Fruit fly (Drosophila melanogaster): ENCODE measurements around the gene CG42266.

Gene CG42266

dm6 chr2L:16299466-16300311 is 40.5 kb downstream of the CG42266 start, which contains the start of the genes heix and CG17328 (continued):
- TF ChIP-seq ap (GFP tag; IDR thresholded peaks at IDR 0.05) (no peak), bigmax (GFP tag; optimal IDR thresholded peaks at IDR 0.05) (no peak), HLH4C (GFP tag; IDR thresholded peaks at IDR 0.05; ENCODE audit: partially characterized antibody) (no peak), lab (GFP tag; optimal IDR thresholded peaks at IDR 0.05) (no peak), dmrt11E (tag; optimal IDR thresholded peaks at IDR 0.05) (peak; percentile 59), sna (GFP tag; IDR thresholded peaks at IDR 0.05; ENCODE audit: partially characterized antibody) (no peak), corto (GFP tag; optimal IDR thresholded peaks at IDR 0.05) (peak; percentile 33), CG11456 (GFP tag; IDR thresholded peaks at IDR 0.05) (peak; percentile 65; the same call in 1 of the 3 replicates), CG18599 (GFP tag; optimal IDR thresholded peaks at IDR 0.05) (peak; percentile 72), seq (GFP tag; IDR thresholded peaks at IDR 0.05) (peak; percentile 28; the same call in 1 of the 2 replicates), CG11247 (GFP tag; IDR thresholded peaks at IDR 0.05) (peak; percentile 74), CG10267 (tag; optimal IDR thresholded peaks at IDR 0.05) (peak; percentile 73), CG12942 (GFP tag; optimal IDR thresholded peaks at IDR 0.05) (peak; percentile 57), caup (GFP tag; optimal IDR thresholded peaks at IDR 0.05; ENCODE audit: severe bottlenecking) (peak; percentile 64), CG6765 (GFP tag; optimal IDR thresholded peaks at IDR 0.05) (no peak), E2f2 (GFP tag; IDR thresholded peaks at IDR 0.05) (peak; percentile 48), Jarid2 (GFP tag; optimal IDR thresholded peaks at IDR 0.05) (no peak), Fer1 (GFP tag; optimal IDR thresholded peaks at IDR 0.05) (peak; percentile 55), CG8089 (GFP tag; optimal IDR thresholded peaks at IDR 0.05) (no peak), Doc3 (GFP tag; IDR thresholded peaks at IDR 0.05; ENCODE audit: partially characterized antibody) (no peak), pho (GFP tag; optimal IDR thresholded peaks at IDR 0.05) (peak; percentile 50), cwo (GFP tag; optimal IDR thresholded peaks at IDR 0.05) (no peak), CG14860 (GFP tag; IDR thresholded peaks at IDR 0.05; ENCODE audit: partially characterized antibody) (no peak), Spps (tag; optimal IDR thresholded peaks at IDR 0.05) (no peak), BEAF-32 (GFP tag; optimal IDR thresholded peaks at IDR 0.05) (peak; percentile 58), Nf-YB (GFP tag; optimal IDR thresholded peaks at IDR 0.05) (peak; percentile 43), CG2875 (GFP tag; optimal IDR thresholded peaks at IDR 0.05) (no peak), CG18262 (tag; optimal IDR thresholded peaks at IDR 0.05) (peak; percentile 70), HLHmδ (GFP tag; optimal IDR thresholded peaks at IDR 0.05) (no peak), zen2 (GFP tag; IDR thresholded peaks at IDR 0.05; ENCODE audit: partially characterized antibody) (no peak), CG1024 (GFP tag; IDR thresholded peaks at IDR 0.05) (peak; percentile 64; the same call in 1 of the 2 replicates), z (GFP tag; IDR thresholded peaks at IDR 0.05) (no peak), aop (GFP tag; IDR thresholded peaks at IDR 0.05) (no peak), CG13424 (tag; optimal IDR thresholded peaks at IDR 0.05) (peak; percentile 81), CG31441 (GFP tag; IDR thresholded peaks at IDR 0.05) (no peak; the same call in 1 of the 2 replicates), MTF-1 (GFP tag; optimal IDR thresholded peaks at IDR 0.05; ENCODE audit: borderline replicate concordance) (no peak), oc (tag; optimal IDR thresholded peaks at IDR 0.05) (no peak), tx (GFP tag; optimal IDR thresholded peaks at IDR 0.05) (peak; percentile 22), Six4 (GFP tag; optimal IDR thresholded peaks at IDR 0.05) (peak; percentile 59), ro (GFP tag; IDR thresholded peaks at IDR 0.05) (no peak), CG10209 (GFP tag; optimal IDR thresholded peaks at IDR 0.05) (no peak), Abd-B (GFP tag; optimal IDR thresholded peaks at IDR 0.05) (no peak), D19B (GFP tag; optimal IDR thresholded peaks at IDR 0.05) (peak; percentile 68), Mrtf (GFP tag; IDR thresholded peaks at IDR 0.05) (peak; percentile 53; the same call in 2 of the 3 replicates), NC2α (GFP tag; optimal IDR thresholded peaks at IDR 0.05) (peak; percentile 27), ATbp (GFP tag; optimal IDR thresholded peaks at IDR 0.05) (no peak), CG1602 (GFP tag; optimal IDR thresholded peaks at IDR 0.05) (peak; percentile 64)

Data from whole organism, embryonic.